Worm (Caenorhabditis elegans) whole organism, mixed stage, embryonic: ENCODE data around the gene R04F11.3.
A peak's percentile ranks its signal among the peaks of the same experiment; 100 is the strongest.

Source experiments
- bed-3 ChIP-seq: fragments of 200-800 bp; sonication (Bioruptor generic); optimal IDR thresholded peaks from 3 replicates; lab custom pipeline; 2018; ENCODE audit warnings: mild to moderate bottlenecking, missing genetic modification characterization, moderate library complexity, missing compliant biosample characterization
- blmp-1 ChIP-seq: fragments of 150-350 bp; optimal IDR thresholded peaks from 2 replicates; lab custom pipeline; 2014; ENCODE audit warnings: missing biosample characterization, missing genetic modification characterization
- ceh-83 ChIP-seq: fragments of 200-800 bp; sonication (Bioruptor generic); optimal IDR thresholded peaks from 2 replicates; lab custom pipeline; 2018; ENCODE audit warnings: mild to moderate bottlenecking, missing genetic modification characterization, missing compliant biosample characterization
- elt-1 ChIP-seq: sonication (generic microtip); optimal IDR thresholded peaks from 2 replicates; lab custom pipeline; 2017; ENCODE audit warnings: missing genetic modification characterization, mild to moderate bottlenecking, missing compliant biosample characterization, antibody characterized with exemption, moderate library complexity, borderline replicate concordance; ENCODE audit not compliant: insufficient read depth
- elt-3 ChIP-seq: fragments of 150-350 bp; optimal IDR thresholded peaks from 2 replicates; lab custom pipeline; 2014; ENCODE audit warnings: missing biosample characterization, missing genetic modification characterization
- lsy-2 ChIP-seq: fragments of 150-350 bp; optimal IDR thresholded peaks from 2 replicates; lab custom pipeline; 2014; ENCODE audit warnings: missing biosample characterization, missing genetic modification characterization
- nhr-237 ChIP-seq: fragments of 150-350 bp; optimal IDR thresholded peaks from 2 replicates; lab custom pipeline; 2014; ENCODE audit warnings: missing biosample characterization, missing genetic modification characterization
- nhr-28 ChIP-seq: fragments of 150-350 bp; optimal IDR thresholded peaks from 2 replicates; lab custom pipeline; 2014; ENCODE audit warnings: missing biosample characterization, missing genetic modification characterization
- pha-4 ChIP-seq: fragments of 150-350 bp; optimal IDR thresholded peaks from 2 replicates; lab custom pipeline; 2018; ENCODE audit warnings: missing biosample characterization, missing genetic modification reagents, missing genetic modification characterization
- snpc-4 ChIP-seq: fragments of 150-350 bp; optimal IDR thresholded peaks from 2 replicates; lab custom pipeline; 2014; ENCODE audit warnings: missing biosample characterization, missing genetic modification characterization
- unc-120 ChIP-seq: sonication (generic microtip); optimal IDR thresholded peaks from 2 replicates; lab custom pipeline; 2017; ENCODE audit warnings: missing genetic modification characterization, missing compliant biosample characterization; ENCODE audit not compliant: poor library complexity, severe bottlenecking
- unc-62 ChIP-seq: fragments of 150-350 bp; optimal IDR thresholded peaks from 2 replicates; lab custom pipeline; 2014; ENCODE audit warnings: missing biosample characterization, missing genetic modification reagents, missing genetic modification characterization

DNA sequence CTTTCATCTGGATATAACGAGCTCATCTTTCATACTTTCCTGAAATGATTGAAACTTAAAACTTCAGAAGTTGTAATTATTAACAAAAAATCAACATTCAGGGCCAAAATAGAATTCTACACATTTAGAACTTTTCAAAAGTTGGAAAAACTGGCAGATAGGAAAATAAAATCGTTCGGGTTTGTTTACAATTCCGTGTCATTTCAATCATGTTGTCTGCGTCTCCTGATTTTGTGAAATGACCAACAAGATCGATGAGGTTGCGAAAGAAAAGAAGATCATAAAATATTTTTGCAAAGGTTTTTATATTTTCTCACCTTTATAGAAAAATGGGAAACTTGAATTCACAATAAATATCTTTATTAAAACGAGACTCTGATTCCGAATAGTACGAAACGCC is 28.4 kb downstream of the R04F11.3 start, which contains the start of gene rskd-1:
- TF ChIP-seq nhr-237 (no peak), unc-62 (GFP tag; lab: Kevin White, UChicago) (no peak), lsy-2 (tag; lab: Kevin White, UChicago) (no peak), elt-1 (tag; lab: Kevin White, UChicago) (no peak), snpc-4 (no peak), elt-3 (tag; lab: Kevin White, UChicago) (no peak), bed-3 (no peak), pha-4 (peak; percentile 45), ceh-83 (GFP tag; lab: Kevin White, UChicago) (no peak), nhr-28 (tag; lab: Kevin White, UChicago) (no peak), blmp-1 (tag; lab: Kevin White, UChicago) (no peak), unc-120 (no peak)
